Worm (Caenorhabditis elegans) whole organism, L4 larva: Measurements from ENCODE around the gene gly-6.

Experiments used
- F37D6.2 ChIP-seq: sonication (generic microtip); optimal IDR thresholded peaks from 2 replicates; lab custom pipeline; 2016; ENCODE audit warnings: mild to moderate bottlenecking, missing genetic modification characterization, missing compliant biosample characterization
- T20F7.1 ChIP-seq: fragments of 200-800 bp; sonication (Bioruptor generic); optimal IDR thresholded peaks from 2 replicates; lab custom pipeline; 2018; ENCODE audit warnings: mild to moderate bottlenecking, missing genetic modification characterization, missing compliant biosample characterization
- T26A8.4 ChIP-seq: fragments of 200-800 bp; sonication (Bioruptor generic); IDR thresholded peaks from 2 replicates; pipeline ENCODE4 v1.3.6; 2022; ENCODE audit warnings: missing genetic modification characterization, missing compliant biosample characterization
- ZK337.2 ChIP-seq: fragments of 200-800 bp; sonication (Bioruptor generic); IDR thresholded peaks from 2 replicates; pipeline ENCODE4 v1.3.6; 2022; ENCODE audit warnings: missing genetic modification reagents, missing genetic modification characterization, missing compliant biosample characterization
- aha-1 ChIP-seq: fragments of 150-350 bp; peaks from one replicate; lab custom pipeline; 2014; ENCODE audit warnings: missing biosample characterization, missing genetic modification characterization
- ceh-28 ChIP-seq: fragments of 150-350 bp; optimal IDR thresholded peaks from 2 replicates; lab custom pipeline; 2014; ENCODE audit warnings: missing biosample characterization, missing genetic modification reagents, missing genetic modification characterization
- ces-1 ChIP-seq: fragments of 150-350 bp; sonication (generic microtip); optimal IDR thresholded peaks from 4 replicates; lab custom pipeline; 2014; ENCODE audit warnings: missing biosample characterization, missing genetic modification reagents, missing genetic modification characterization
- cey-2 ChIP-seq: sonication (generic microtip); optimal IDR thresholded peaks from 3 replicates; lab custom pipeline; 2017; ENCODE audit warnings: missing genetic modification characterization, mild to moderate bottlenecking, missing compliant biosample characterization, antibody characterized with exemption, borderline replicate concordance; ENCODE audit not compliant: insufficient read depth
- daf-12 ChIP-seq: fragments of 150-350 bp; optimal IDR thresholded peaks from 2 replicates; lab custom pipeline; 2014; ENCODE audit warnings: missing biosample characterization, missing genetic modification reagents, missing genetic modification characterization
- daf-19 ChIP-seq: fragments of 200-800 bp; sonication (Bioruptor generic); conservative IDR thresholded peaks from 2 replicates; pipeline ENCODE4 v1.3.6; 2022; ENCODE audit warnings: missing genetic modification characterization, missing compliant biosample characterization
- dmd-6 ChIP-seq: fragments of 200-800 bp; sonication (Bioruptor generic); IDR thresholded peaks from 2 replicates; pipeline ENCODE4 v1.3.6; 2022; ENCODE audit warnings: missing genetic modification reagents, missing genetic modification characterization, missing compliant biosample characterization
- dmd-9 ChIP-seq: fragments of 200-800 bp; sonication (Bioruptor generic); IDR thresholded peaks from 2 replicates; pipeline ENCODE4 v1.3.6; 2022; ENCODE audit warnings: missing genetic modification reagents, missing genetic modification characterization, missing compliant biosample characterization
- dpl-1 ChIP-seq: fragments of 150-350 bp; optimal IDR thresholded peaks from 2 replicates; lab custom pipeline; 2014; ENCODE audit warnings: missing biosample characterization, missing genetic modification reagents, missing genetic modification characterization
- duxl-1 ChIP-seq: sonication (generic microtip); optimal IDR thresholded peaks from 2 replicates; lab custom pipeline; 2016; ENCODE audit warnings: mild to moderate bottlenecking, missing genetic modification characterization, moderate library complexity, missing compliant biosample characterization; ENCODE audit not compliant: poor library complexity
- fos-1 ChIP-seq: fragments of 150-350 bp; optimal IDR thresholded peaks from 2 replicates; lab custom pipeline; 2014; ENCODE audit warnings: missing biosample characterization, missing genetic modification characterization
- hif-1 ChIP-seq, 2 experiments: sonication (generic microtip); optimal IDR thresholded peaks; 2 replicates each; lab custom pipeline; 2016 to 2017; ENCODE audit warnings: missing compliant biosample characterization in 2 of 2, missing genetic modification characterization in 2 of 2, missing genetic modification reagents in 2 of 2, missing genotype in 2 of 2, mild to moderate bottlenecking in 1 of 2
- hmg-1.1 ChIP-seq: fragments of 200-800 bp; sonication (Bioruptor generic); IDR thresholded peaks from 2 replicates; pipeline ENCODE4 v1.3.6; 2022; ENCODE audit warnings: missing genetic modification reagents, missing genetic modification characterization, missing compliant biosample characterization
- jun-1 ChIP-seq: fragments of 150-350 bp; optimal IDR thresholded peaks from 2 replicates; lab custom pipeline; 2014; ENCODE audit warnings: missing biosample characterization, missing genetic modification reagents, missing genetic modification characterization
- lin-29 ChIP-seq: fragments of 200-800 bp; sonication (Bioruptor generic); IDR thresholded peaks from 2 replicates; pipeline ENCODE4 v1.3.6; 2022; ENCODE audit warnings: missing genetic modification reagents, missing genetic modification characterization, missing compliant biosample characterization
- lir-3 ChIP-seq: sonication (generic microtip); optimal IDR thresholded peaks from 2 replicates; lab custom pipeline; 2016; ENCODE audit warnings: mild to moderate bottlenecking, missing genetic modification characterization, missing compliant biosample characterization
- lsy-2 ChIP-seq, 2 experiments: fragments of 150-350 bp in 1 of 2; sonication (generic microtip) in 1 of 2; optimal IDR thresholded peaks; 2 replicates each; lab custom pipeline; 2014 to 2017; ENCODE audit warnings: missing biosample characterization in 2 of 2, missing genetic modification characterization in 2 of 2
- madf-5 ChIP-seq, 2 experiments: fragments of 200-800 bp; sonication (Bioruptor generic); IDR thresholded peaks; 2 replicates each; pipeline ENCODE4 v1.3.6; 2022; ENCODE audit warnings: missing compliant biosample characterization in 2 of 2, missing genetic modification characterization in 2 of 2
- mdt-29 ChIP-seq: fragments of 200-800 bp; sonication (Bioruptor generic); IDR thresholded peaks from 2 replicates; pipeline ENCODE4 v1.3.6; 2022; ENCODE audit warnings: missing genetic modification reagents, missing genetic modification characterization, missing compliant biosample characterization
- mes-2 ChIP-seq: sonication (generic microtip); optimal IDR thresholded peaks from 2 replicates; lab custom pipeline; 2016; ENCODE audit warnings: missing genotype, mild to moderate bottlenecking, missing genetic modification characterization, missing compliant biosample characterization; ENCODE audit not compliant: poor library complexity, severe bottlenecking
- mxl-2 ChIP-seq: fragments of 200-800 bp; sonication (Bioruptor generic); conservative IDR thresholded peaks from 2 replicates; pipeline ENCODE4 v1.3.6; 2022; ENCODE audit warnings: missing genetic modification reagents, missing genetic modification characterization, missing compliant biosample characterization
- mxl-3 ChIP-seq: fragments of 200-800 bp; sonication (Bioruptor generic); optimal IDR thresholded peaks from 2 replicates; lab custom pipeline; 2018; ENCODE audit warnings: mild to moderate bottlenecking, missing genetic modification characterization, missing compliant biosample characterization
- nhr-111 ChIP-seq: fragments of 200-800 bp; sonication (Bioruptor generic); optimal IDR thresholded peaks from 2 replicates; lab custom pipeline; 2018; ENCODE audit warnings: mild to moderate bottlenecking, missing genetic modification characterization, missing compliant biosample characterization
- php-3 ChIP-seq: fragments of 200-800 bp; sonication (Bioruptor generic); IDR thresholded peaks from 2 replicates; pipeline ENCODE4 v1.3.6; 2022; ENCODE audit warnings: missing genetic modification reagents, missing genetic modification characterization, missing compliant biosample characterization
- pqm-1 ChIP-seq: sonication (generic microtip); optimal IDR thresholded peaks from 2 replicates; lab custom pipeline; 2017; ENCODE audit warnings: missing biosample characterization, missing genetic modification characterization
- set-16 ChIP-seq: fragments of 200-800 bp; sonication (Bioruptor generic); IDR thresholded peaks from 2 replicates; pipeline ENCODE4 v1.3.6; 2022; ENCODE audit warnings: missing genetic modification reagents, missing genetic modification characterization, missing compliant biosample characterization
- skn-1 ChIP-seq: fragments of 150-350 bp; optimal IDR thresholded peaks from 2 replicates; lab custom pipeline; 2014; ENCODE audit warnings: missing biosample characterization, missing genetic modification characterization
- snpc-1.2 ChIP-seq: fragments of 200-800 bp; sonication (Bioruptor generic); IDR thresholded peaks from 2 replicates; pipeline ENCODE4 v1.3.6; 2022; ENCODE audit warnings: missing genetic modification reagents, missing genetic modification characterization, missing compliant biosample characterization
- unc-130 ChIP-seq: sonication (generic microtip); optimal IDR thresholded peaks from 2 replicates; lab custom pipeline; 2016; ENCODE audit warnings: missing genetic modification reagents, missing genetic modification characterization, missing compliant biosample characterization
- unc-39 ChIP-seq: sonication (generic microtip); optimal IDR thresholded peaks from 2 replicates; lab custom pipeline; 2017; ENCODE audit warnings: missing biosample characterization, missing genetic modification characterization
- unc-62 ChIP-seq, 3 experiments: fragments of 150-350 bp in 1 of 3; sonication (generic microtip); optimal IDR thresholded peaks in 2 of 3; peaks in 1 of 3; 1 replicate in 1 of 3; 2 replicates in 2 of 3; lab custom pipeline; 2014 to 2017; ENCODE audit warnings: missing biosample characterization in 3 of 3, missing genetic modification characterization in 3 of 3, missing genetic modification reagents in 3 of 3, missing genotype in 1 of 3
- zip-11 ChIP-seq: fragments of 200-800 bp; sonication (Bioruptor generic); IDR thresholded peaks from 2 replicates; pipeline ENCODE4 v1.3.6; 2022; ENCODE audit warnings: missing genetic modification characterization, missing compliant biosample characterization
- zip-2 ChIP-seq: fragments of 150-350 bp; optimal IDR thresholded peaks from 2 replicates; lab custom pipeline; 2014; ENCODE audit warnings: missing biosample characterization, missing genetic modification characterization

The gly-6 gene

DNA sequence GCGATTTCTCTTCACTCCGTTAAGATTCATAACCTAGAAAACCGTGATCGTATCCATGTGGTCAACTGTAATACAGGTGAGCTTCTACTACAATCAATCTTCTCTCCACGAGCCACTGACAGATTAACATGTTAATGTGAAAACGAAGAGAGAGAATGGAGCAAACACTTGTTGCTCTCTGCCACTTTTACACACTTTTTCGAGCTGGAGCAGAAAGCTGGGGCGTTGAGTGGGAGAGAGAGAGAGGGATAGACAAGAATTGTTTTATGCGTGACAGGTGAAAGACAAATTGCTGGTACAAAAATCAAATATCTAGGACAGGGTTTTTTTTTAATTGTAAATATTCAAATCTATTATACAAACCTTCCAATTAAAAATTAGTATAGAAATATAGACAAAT lies 27.3 kb upstream of the gly-6 start:
- TF ChIP-seq T20F7.1 (GFP tag; lab: Kevin White, UChicago): no peak
- TF ChIP-seq dmd-6 (GFP tag; lab: Robert Waterston, UW): no peak
- TF ChIP-seq T26A8.4 (GFP tag; lab: Robert Waterston, UW): no peak
- TF ChIP-seq F37D6.2: no peak
- no peak for TF ChIP-seq daf-12 (tag; lab: Kevin White, UChicago)
- TF ChIP-seq unc-39 (tag; lab: Kevin White, UChicago): no peak
- TF ChIP-seq lin-29 (GFP tag; lab: Robert Waterston, UW): no peak
- no peak for TF ChIP-seq hmg-1.1

DNA sequence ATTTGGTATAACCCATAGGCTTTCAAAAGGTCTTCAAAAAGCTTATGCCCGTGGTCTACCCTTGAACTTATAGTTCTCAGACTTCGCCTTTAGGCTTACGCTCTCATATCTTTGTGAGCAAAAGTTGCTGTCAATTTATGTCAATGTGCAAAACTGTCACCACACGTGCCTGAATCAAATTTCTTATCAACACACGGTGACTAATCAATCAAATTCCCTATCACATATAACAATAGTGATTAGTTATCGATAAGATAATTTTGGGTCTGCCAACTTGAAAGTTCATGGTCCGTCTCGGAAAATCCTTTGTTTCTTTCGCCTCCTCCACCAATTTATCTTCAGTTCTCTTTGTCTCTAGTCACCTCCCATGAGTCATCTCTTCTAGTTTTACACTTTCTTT lies 26.4 kb upstream of the gly-6 start:
- TF ChIP-seq mxl-3 (GFP tag; lab: Kevin White, UChicago) (peak; percentile 14), mxl-2 (GFP tag; lab: Robert Waterston, UW) (no peak), pqm-1 (tag; lab: Kevin White, UChicago) (peak; percentile 72), mdt-29 (GFP tag; lab: Robert Waterston, UW) (no peak), dmd-9 (GFP tag; lab: Robert Waterston, UW) (no peak)

- TF ChIP-seq fos-1: no peak
- TF ChIP-seq set-16: peak; percentile 65
- no peak for TF ChIP-seq nhr-111 (GFP tag; lab: Kevin White, UChicago)
- no peak for TF ChIP-seq madf-5 (GFP tag; IDR thresholded peaks at IDR 0.05; lab: Robert Waterston, UW)
- no peak for TF ChIP-seq daf-19 (GFP tag; lab: Robert Waterston, UW)
- TF ChIP-seq php-3 (GFP tag; lab: Robert Waterston, UW): no peak
- TF ChIP-seq skn-1 (tag; lab: Kevin White, UChicago): no peak
- TF ChIP-seq, all 104 proteins: peak for 1
Observed at ce11 chrIII:4356384-4356783, 25.4 kb upstream of the gly-6 start, which contains the start of gene mnp-1. TSS of gene mnp-1 (plus strand) at chrIII:4356594.

DNA sequence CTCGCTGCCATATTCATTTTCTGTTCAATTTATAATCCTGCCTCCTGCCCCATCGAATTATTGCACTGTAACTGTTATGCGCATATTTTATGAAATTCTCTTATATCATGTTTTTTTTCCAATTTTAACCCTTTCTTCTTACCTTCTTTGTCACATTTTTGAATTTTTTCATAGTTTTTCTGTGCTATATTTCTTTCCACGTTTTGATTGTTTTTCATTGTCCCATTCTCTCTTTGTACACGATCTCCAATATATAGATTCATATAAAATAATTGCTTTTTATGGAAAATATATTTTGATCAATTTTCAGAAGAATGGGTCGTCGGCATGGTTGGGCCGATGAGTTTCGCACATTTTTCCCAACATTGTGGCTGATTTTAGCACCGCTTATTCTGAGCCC lies 18.8 kb upstream of the gly-6 start, which contains the start of gene B0285.6:
Gene B0285.6 (plus strand): TSS at position 301 of the 400 bp plus-strand sequence.
- TF ChIP-seq ces-1 (GFP tag; lab: Kevin White, UChicago) (no peak), madf-5 (GFP tag; IDR thresholded peaks at IDR 0.05; lab: Robert Waterston, UW) (no peak), cey-2 (no peak), ceh-28 (tag; lab: Kevin White, UChicago) (no peak), skn-1 (tag; lab: Kevin White, UChicago) (no peak), snpc-1.2 (GFP tag; lab: Robert Waterston, UW) (no peak), set-16 (no peak)

- no peak for TF ChIP-seq mxl-2 (GFP tag; lab: Robert Waterston, UW)
- no peak for TF ChIP-seq cey-2
- no peak for TF ChIP-seq F37D6.2
- no peak for TF ChIP-seq mdt-29 (GFP tag; lab: Robert Waterston, UW)
Observed at ce11 chrIII:4345034-4345433, 14.0 kb upstream of the gly-6 start, which contains the start of gene hse-5. TSS of gene hse-5 (plus strand) at chrIII:4345334.

DNA sequence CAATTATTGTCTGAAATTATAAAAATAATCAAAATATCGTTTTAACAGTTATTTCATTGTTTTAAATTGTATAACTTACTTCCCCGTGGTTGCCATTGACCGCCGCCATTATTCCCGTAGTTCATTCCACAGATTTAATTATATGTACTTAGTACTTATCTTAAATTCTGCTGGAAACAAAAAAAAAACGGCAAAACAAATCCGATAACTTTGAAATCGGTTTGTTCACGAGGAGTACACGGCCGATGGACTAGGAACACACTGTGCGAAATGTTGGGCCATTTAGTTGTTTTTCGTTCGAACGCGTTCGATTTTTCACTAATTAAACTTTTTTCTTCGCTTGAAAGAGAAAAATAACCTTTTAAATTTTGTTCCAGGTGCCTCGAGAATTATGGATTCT lies 12.0 kb upstream of the gly-6 start, which contains the start of the genes B0285.3 and lcmt-1:
Gene B0285.3 (minus strand): TSS at position 267 of the 400 bp plus-strand sequence.
Gene lcmt-1 (plus strand): TSS at position 377 of the 400 bp plus-strand sequence.
- no peak for TF ChIP-seq lir-3 (tag; lab: Kevin White, UChicago)
- TF ChIP-seq zip-11 (GFP tag; lab: Robert Waterston, UW): no peak
- TF ChIP-seq aha-1 (tag; lab: Kevin White, UChicago): peak; percentile 72
- peak; percentile 60; the same call in 1 of the 2 replicates for TF ChIP-seq ZK337.2 (GFP tag; lab: Robert Waterston, UW)
- TF ChIP-seq dpl-1: peak; percentile 55
- no peak for TF ChIP-seq duxl-1 (tag; lab: Kevin White, UChicago)
- TF ChIP-seq lsy-2 (tag; optimal IDR thresholded peaks at IDR 0.05; lab: Kevin White, UChicago): peak in 1 of 2 experiments; percentile 66
- peak; percentile 94 for TF ChIP-seq mes-2 (tag; lab: Kevin White, UChicago)
- no peak for TF ChIP-seq jun-1 (tag; lab: Kevin White, UChicago)
- TF ChIP-seq zip-2 (tag; lab: Kevin White, UChicago): no peak
- TF ChIP-seq hif-1 (tag; optimal IDR thresholded peaks at IDR 0.05; lab: Kevin White, UChicago): peak in 1 of 2 experiments; percentile 70
- peak; percentile 72 for TF ChIP-seq unc-130
- peak in 1 of 2 experiments; percentile 84 for TF ChIP-seq unc-62 (GFP tag; optimal IDR thresholded peaks at IDR 0.05 in 1 of 2; lab: Kevin White, UChicago)
- TF ChIP-seq unc-62 (tag; optimal IDR thresholded peaks at IDR 0.05; lab: Kevin White, UChicago): no peak
- no peak for TF ChIP-seq unc-39 (tag; lab: Kevin White, UChicago)
- TF ChIP-seq, all 104 proteins: peak for 8
